Worm (Caenorhabditis elegans) whole organism, young adult: Measurements from ENCODE around the gene ZC317.2.

ENCODE experiments used
- C17E4.6 ChIP-seq: fragments of 200-800 bp; sonication (Bioruptor generic); IDR thresholded peaks from 2 replicates; pipeline ENCODE4 v1.3.6; 2022; ENCODE audit warnings: missing genetic modification reagents, missing genetic modification characterization, missing compliant biosample characterization
- F23B12.7 ChIP-seq: sonication (generic microtip); optimal IDR thresholded peaks from 2 replicates; lab custom pipeline; 2017; ENCODE audit warnings: missing genetic modification characterization, mild to moderate bottlenecking, missing compliant biosample characterization, antibody characterized with exemption, moderate library complexity; ENCODE audit not compliant: insufficient read depth
- F33H1.4 ChIP-seq: fragments of 200-800 bp; sonication (Bioruptor generic); IDR thresholded peaks from 2 replicates; pipeline ENCODE4 v1.3.6; 2022; ENCODE audit warnings: missing genetic modification reagents, missing genetic modification characterization, missing compliant biosample characterization
- F37B4.10 ChIP-seq: fragments of 200-800 bp; sonication (Bioruptor generic); IDR thresholded peaks from 2 replicates; pipeline ENCODE4 v1.3.6; 2022; ENCODE audit warnings: missing genetic modification characterization, missing compliant biosample characterization
- F57A8.1 ChIP-seq: fragments of 200-800 bp; sonication (Bioruptor generic); optimal IDR thresholded peaks from 2 replicates; lab custom pipeline; 2018; ENCODE audit warnings: mild to moderate bottlenecking, missing genetic modification characterization, moderate library complexity, missing compliant biosample characterization
- F57C9.4 ChIP-seq: sonication (generic microtip); optimal IDR thresholded peaks from 2 replicates; lab custom pipeline; 2017; ENCODE audit warnings: mild to moderate bottlenecking, missing genetic modification characterization, missing compliant biosample characterization
- Y67H2A.10 ChIP-seq: fragments of 200-800 bp; sonication (Bioruptor generic); conservative IDR thresholded peaks from 2 replicates; pipeline ENCODE4 v1.3.6; 2022; ENCODE audit warnings: missing genetic modification reagents, missing genetic modification characterization, missing compliant biosample characterization
- ZK185.1 ChIP-seq: sonication (generic microtip); optimal IDR thresholded peaks from 2 replicates; lab custom pipeline; 2016; ENCODE audit warnings: mild to moderate bottlenecking, missing genetic modification characterization, missing compliant biosample characterization; ENCODE audit not compliant: poor library complexity, severe bottlenecking
- ama-1 ChIP-seq, 3 experiments: fragments of 150-350 bp in 1 of 3; sonication (generic microtip) in 2 of 3; optimal IDR thresholded peaks; 2 replicates each; lab custom pipeline; 2014 to 2018; ENCODE audit warnings: missing biosample characterization in 2 of 3, missing genetic modification characterization in 2 of 3, missing genetic modification reagents in 2 of 3
- atf-7 ChIP-seq: sonication (generic microtip); optimal IDR thresholded peaks from 2 replicates; lab custom pipeline; 2017; ENCODE audit warnings: mild to moderate bottlenecking, missing genetic modification characterization, missing compliant biosample characterization
- attf-3 ChIP-seq: fragments of 200-800 bp; sonication (Bioruptor generic); conservative IDR thresholded peaks from 2 replicates; pipeline ENCODE4 v1.3.6; 2022; ENCODE audit warnings: missing genetic modification reagents, missing genetic modification characterization, missing compliant biosample characterization
- ceh-58 ChIP-seq: fragments of 200-800 bp; sonication (Bioruptor generic); IDR thresholded peaks from 2 replicates; pipeline ENCODE4 v1.3.6; 2022; ENCODE audit warnings: missing genetic modification characterization, missing compliant biosample characterization
- ceh-91 ChIP-seq: fragments of 200-800 bp; sonication (Bioruptor generic); IDR thresholded peaks from 2 replicates; pipeline ENCODE4 v1.3.6; 2022; ENCODE audit warnings: missing genetic modification reagents, missing genetic modification characterization, missing compliant biosample characterization
- dpff-1 ChIP-seq: sonication (generic microtip); optimal IDR thresholded peaks from 2 replicates; lab custom pipeline; 2017; ENCODE audit warnings: mild to moderate bottlenecking, missing genetic modification characterization, missing compliant biosample characterization
- ets-4 ChIP-seq: fragments of 200-800 bp; sonication (Bioruptor generic); optimal IDR thresholded peaks from 2 replicates; lab custom pipeline; 2018; ENCODE audit warnings: mild to moderate bottlenecking, missing genetic modification characterization, missing compliant biosample characterization
- hlh-12 ChIP-seq: sonication (generic microtip); optimal IDR thresholded peaks from 2 replicates; lab custom pipeline; 2016; ENCODE audit warnings: missing genetic modification characterization, missing compliant biosample characterization
- hrde-1 ChIP-seq: sonication (generic microtip); optimal IDR thresholded peaks from 2 replicates; lab custom pipeline; 2016; ENCODE audit warnings: missing genetic modification characterization, mild to moderate bottlenecking, missing compliant biosample characterization, moderate library complexity, missing genotype, missing genetic modification reagents, borderline replicate concordance
- let-526 ChIP-seq: fragments of 200-800 bp; sonication (Bioruptor generic); IDR thresholded peaks from 2 replicates; pipeline ENCODE4 v1.3.6; 2022; ENCODE audit warnings: missing genetic modification reagents, missing genetic modification characterization, missing compliant biosample characterization
- let-607 ChIP-seq, 2 experiments: fragments of 200-800 bp in 1 of 2; sonication (Bioruptor generic) in 1 of 2; sonication (generic microtip) in 1 of 2; optimal IDR thresholded peaks; 2 replicates each; lab custom pipeline; 2016 to 2018; ENCODE audit warnings: mild to moderate bottlenecking in 2 of 2, missing compliant biosample characterization in 2 of 2, missing genetic modification characterization in 2 of 2, moderate library complexity in 2 of 2, missing genotype in 1 of 2
- lir-1 ChIP-seq: fragments of 200-800 bp; sonication (Bioruptor generic); conservative IDR thresholded peaks from 2 replicates; pipeline ENCODE4 v1.3.6; 2022; ENCODE audit warnings: missing genetic modification reagents, missing genetic modification characterization, missing compliant biosample characterization
- madf-10 ChIP-seq: sonication (generic microtip); optimal IDR thresholded peaks from 2 replicates; lab custom pipeline; 2016; ENCODE audit warnings: mild to moderate bottlenecking, missing genetic modification characterization, missing compliant biosample characterization
- madf-3 ChIP-seq: fragments of 200-800 bp; sonication (Bioruptor generic); IDR thresholded peaks from 2 replicates; pipeline ENCODE4 v1.3.6; 2022; ENCODE audit warnings: missing genetic modification reagents, missing genetic modification characterization, missing compliant biosample characterization
- mel-28 ChIP-seq: sonication (generic microtip); optimal IDR thresholded peaks from 2 replicates; lab custom pipeline; 2016; ENCODE audit warnings: borderline replicate concordance, mild to moderate bottlenecking, missing genetic modification characterization, missing compliant biosample characterization
- nfyb-1 ChIP-seq: fragments of 200-800 bp; sonication (Bioruptor generic); IDR thresholded peaks from 2 replicates; pipeline ENCODE4 v1.3.6; 2022; ENCODE audit warnings: missing genetic modification reagents, missing genetic modification characterization, missing compliant biosample characterization
- nhr-80 ChIP-seq: sonication (generic microtip); optimal IDR thresholded peaks from 2 replicates; lab custom pipeline; 2016; ENCODE audit warnings: missing genetic modification characterization, missing compliant biosample characterization
- nhr-90 ChIP-seq: sonication (generic microtip); optimal IDR thresholded peaks from 2 replicates; lab custom pipeline; 2016; ENCODE audit warnings: missing genotype, mild to moderate bottlenecking, missing genetic modification characterization, missing compliant biosample characterization
- rpc-1 ChIP-seq, 2 experiments: fragments of 150-350 bp in 1 of 2; sonication (generic microtip) in 1 of 2; optimal IDR thresholded peaks; 2 replicates each; lab custom pipeline; 2014 to 2018; ENCODE audit warnings: missing biosample characterization in 1 of 2, missing genetic modification characterization in 1 of 2, missing genetic modification reagents in 1 of 2, missing genotype in 1 of 2
- sea-2 ChIP-seq: fragments of 200-800 bp; sonication (Bioruptor generic); IDR thresholded peaks from 2 replicates; pipeline ENCODE4 v1.3.6; 2022; ENCODE audit warnings: missing genetic modification characterization, missing compliant biosample characterization
- snpc-1.1 ChIP-seq: sonication (generic microtip); optimal IDR thresholded peaks from 2 replicates; lab custom pipeline; 2017; ENCODE audit warnings: missing genetic modification characterization, mild to moderate bottlenecking, missing compliant biosample characterization, antibody characterized with exemption, moderate library complexity, missing genotype, missing genetic modification reagents; ENCODE audit not compliant: insufficient read depth
- snpc-1.3 ChIP-seq: sonication (generic microtip); optimal IDR thresholded peaks from 2 replicates; lab custom pipeline; 2017; ENCODE audit warnings: missing genetic modification characterization, mild to moderate bottlenecking, missing compliant biosample characterization, antibody characterized with exemption, moderate library complexity, missing genotype, missing genetic modification reagents; ENCODE audit not compliant: insufficient read depth
- snpc-3.4 ChIP-seq: sonication (generic microtip); optimal IDR thresholded peaks from 2 replicates; lab custom pipeline; 2017; ENCODE audit warnings: missing genetic modification characterization, mild to moderate bottlenecking, missing compliant biosample characterization, antibody characterized with exemption, moderate library complexity, missing genotype, missing genetic modification reagents
- sptf-2 ChIP-seq: fragments of 200-800 bp; sonication (Bioruptor generic); optimal IDR thresholded peaks from 2 replicates; lab custom pipeline; 2018; ENCODE audit warnings: mild to moderate bottlenecking, missing genetic modification characterization, missing compliant biosample characterization
- tlf-1 ChIP-seq: fragments of 200-800 bp; sonication (Bioruptor generic); optimal IDR thresholded peaks from 2 replicates; lab custom pipeline; 2018; ENCODE audit warnings: mild to moderate bottlenecking, missing genetic modification characterization, missing compliant biosample characterization
- zim-3 ChIP-seq: sonication (generic microtip); optimal IDR thresholded peaks from 2 replicates; lab custom pipeline; 2017; ENCODE audit warnings: mild to moderate bottlenecking, missing genetic modification characterization, moderate library complexity, missing compliant biosample characterization
- ztf-25 ChIP-seq: fragments of 200-800 bp; sonication (Bioruptor generic); IDR thresholded peaks from 2 replicates; pipeline ENCODE4 v1.3.6; 2022; ENCODE audit warnings: missing genetic modification reagents, missing genetic modification characterization, missing compliant biosample characterization
- ztf-28 ChIP-seq: fragments of 200-800 bp; sonication (Bioruptor generic); IDR thresholded peaks from 2 replicates; pipeline ENCODE4 v1.3.6; 2022; ENCODE audit warnings: missing genetic modification reagents, missing genetic modification characterization, missing compliant biosample characterization
- ztf-3 ChIP-seq: fragments of 200-800 bp; sonication (Bioruptor generic); optimal IDR thresholded peaks from 2 replicates; lab custom pipeline; 2018; ENCODE audit warnings: mild to moderate bottlenecking, missing genetic modification characterization, missing compliant biosample characterization
- ztf-6 ChIP-seq: fragments of 200-800 bp; sonication (Bioruptor generic); IDR thresholded peaks from 2 replicates; pipeline ENCODE4 v1.3.6; 2022; ENCODE audit warnings: missing genetic modification reagents, missing genetic modification characterization, missing compliant biosample characterization

ZC317.2 gene

ce11 chrV:5433020-5433419, 26.9 kb upstream of the ZC317.2 start, which contains the start of gene acl-6 (continued):
- TF ChIP-seq zim-3 (tag; lab: Kevin White, UChicago) = no peak
- TF ChIP-seq ceh-91 (GFP tag; lab: Robert Waterston, UW) = no peak
- no peak for TF ChIP-seq mel-28 (tag; lab: Kevin White, UChicago)
- TF ChIP-seq snpc-3.4 (tag; lab: Kevin White, UChicago) = no peak
- TF ChIP-seq ceh-58 (GFP tag; lab: Robert Waterston, UW) = no peak
- no peak for TF ChIP-seq F57A8.1 (GFP tag; lab: Kevin White, UChicago)
- TF ChIP-seq let-526 (GFP tag; lab: Robert Waterston, UW) = no peak
- TF ChIP-seq madf-10 (tag; lab: Kevin White, UChicago) = no peak
- TF ChIP-seq dpff-1 (tag; lab: Kevin White, UChicago) = no peak
- peak in 1 of 2 experiments; percentile 16 for TF ChIP-seq let-607 (tag; optimal IDR thresholded peaks at IDR 0.05; lab: Kevin White, UChicago)
- no peak for TF ChIP-seq snpc-1.3 (tag; lab: Kevin White, UChicago)
- no peak for TF ChIP-seq sptf-2 (GFP tag; lab: Kevin White, UChicago)
- TF ChIP-seq nfyb-1 (GFP tag; lab: Robert Waterston, UW) = no peak
- TF ChIP-seq F23B12.7 = peak; percentile 60
- TF ChIP-seq F37B4.10 = no peak
- TF ChIP-seq rpc-1 (optimal IDR thresholded peaks at IDR 0.05; lab: Kevin White, UChicago) = no peak
- TF ChIP-seq rpc-1 (tag; optimal IDR thresholded peaks at IDR 0.05; lab: Kevin White, UChicago) = no peak
- TF ChIP-seq tlf-1 = no peak
- no peak for TF ChIP-seq hrde-1 (tag; lab: Kevin White, UChicago)
- peak; percentile 98 for TF ChIP-seq nhr-80 (tag; lab: Kevin White, UChicago)
- TF ChIP-seq attf-3 (GFP tag; lab: Robert Waterston, UW) = no peak
- no peak for TF ChIP-seq C17E4.6 (GFP tag; lab: Robert Waterston, UW)
- no peak for TF ChIP-seq ztf-28 (GFP tag; lab: Robert Waterston, UW)
- TF ChIP-seq F57C9.4 (tag; lab: Kevin White, UChicago) = no peak
- TF ChIP-seq sea-2 (GFP tag; lab: Robert Waterston, UW) = no peak
- TF ChIP-seq lir-1 (GFP tag; lab: Robert Waterston, UW) = no peak
- TF ChIP-seq ztf-6 (GFP tag; lab: Robert Waterston, UW) = no peak
- TF ChIP-seq ets-4 (GFP tag; lab: Kevin White, UChicago) = peak; percentile 72
- no peak for TF ChIP-seq ztf-3 (GFP tag; lab: Kevin White, UChicago)
- no peak for TF ChIP-seq Y67H2A.10 (GFP tag; lab: Robert Waterston, UW)
- TF ChIP-seq madf-3 (GFP tag; lab: Robert Waterston, UW) = no peak
- TF ChIP-seq ZK185.1 (tag; lab: Kevin White, UChicago) = no peak
- TF ChIP-seq snpc-1.1 (tag; lab: Kevin White, UChicago) = no peak
- no peak for TF ChIP-seq ama-1 (optimal IDR thresholded peaks at IDR 0.05; lab: Kevin White, UChicago)
- TF ChIP-seq ama-1 (GFP tag; optimal IDR thresholded peaks at IDR 0.05; lab: Kevin White, UChicago) = no peak
- peak; percentile 1 for TF ChIP-seq nhr-90 (tag; lab: Kevin White, UChicago)
- TF ChIP-seq hlh-12 (tag; lab: Kevin White, UChicago) = no peak
- no peak for TF ChIP-seq ztf-25 (GFP tag; lab: Robert Waterston, UW)
- TF ChIP-seq atf-7 (tag; lab: Kevin White, UChicago) = no peak
- TF ChIP-seq F33H1.4 (GFP tag; lab: Robert Waterston, UW) = no peak
- TF ChIP-seq, all 124 proteins: peak for 19
